Worm (Caenorhabditis elegans) whole organism, L4 larva: Measurements from ENCODE around the gene sri-25.

Experiments
- ZK337.2 ChIP-seq: fragments of 200-800 bp; sonication (Bioruptor generic); IDR thresholded peaks from 2 replicates; pipeline ENCODE4 v1.3.6; 2022; ENCODE audit warnings: missing genetic modification reagents, missing genetic modification characterization, missing compliant biosample characterization
- aly-2 ChIP-seq: sonication (generic microtip); optimal IDR thresholded peaks from 2 replicates; lab custom pipeline; 2018; ENCODE audit warnings: missing biosample characterization, missing genetic modification characterization
- nhr-237 ChIP-seq: sonication (generic microtip); optimal IDR thresholded peaks from 2 replicates; lab custom pipeline; 2017; ENCODE audit warnings: missing biosample characterization, missing genetic modification characterization
- nhr-48 ChIP-seq: sonication (generic microtip); optimal IDR thresholded peaks from 2 replicates; lab custom pipeline; 2016; ENCODE audit warnings: mild to moderate bottlenecking, missing genetic modification characterization, missing compliant biosample characterization
- pha-4 ChIP-seq, 2 experiments: fragments of 150-350 bp in 1 of 2; fragments of 200-800 bp in 1 of 2; sonication (Bioruptor generic) in 1 of 2; IDR thresholded peaks in 1 of 2; optimal IDR thresholded peaks in 1 of 2; 2 replicates each; pipeline versions ENCODE4 v1.3.6 to Lab custom; 2014 to 2022; ENCODE audit warnings: missing genetic modification characterization in 2 of 2, missing genetic modification reagents in 2 of 2, missing biosample characterization in 1 of 2, missing compliant biosample characterization in 1 of 2

- no peak for TF ChIP-seq ZK337.2 (GFP tag; lab: Robert Waterston, UW)
- TF ChIP-seq aly-2 (tag; lab: Kevin White, UChicago): no peak
- TF ChIP-seq nhr-48 (tag; lab: Kevin White, UChicago): no peak
- TF ChIP-seq pha-4 (GFP tag; IDR thresholded peaks at IDR 0.05; lab: Robert Waterston, UW): no peak
- no peak for TF ChIP-seq pha-4 (tag; optimal IDR thresholded peaks at IDR 0.05; lab: Kevin White, UChicago)
- TF ChIP-seq nhr-237 (tag; lab: Kevin White, UChicago): no peak
Observed at ce11 chrV:15197955-15198354, 18.9 kb upstream of the sri-25 start, which contains the start of gene srw-1.
